Fruit fly (Drosophila melanogaster) whole organism, wandering third instar larva: ENCODE measurements around the gene CG32388.

Source experiments
- CG9705 ChIP-seq: fragments of 200-800 bp; sonication (Bioruptor generic); optimal IDR thresholded peaks from 2 replicates; lab custom pipeline; 2018; ENCODE audit warnings: missing biosample characterization, mild to moderate bottlenecking, missing genetic modification characterization
- CrebA ChIP-seq: fragments of 200-800 bp; sonication (Bioruptor generic); optimal IDR thresholded peaks from 2 replicates; lab custom pipeline; 2016; ENCODE audit warnings: missing biosample characterization, mild to moderate bottlenecking, missing genetic modification characterization, borderline replicate concordance
- Dfd ChIP-seq: fragments of >200 bp; optimal IDR thresholded peaks from 2 replicates; lab custom pipeline; 2017; ENCODE audit warnings: missing biosample characterization, missing genetic modification characterization
- Dif ChIP-seq: fragments of 200-275, 200-300 bp; sonication (Bioruptor generic); optimal IDR thresholded peaks from 2 replicates; lab custom pipeline; 2018; ENCODE audit warnings: missing biosample characterization, missing genetic modification characterization; ENCODE audit not compliant: partially characterized antibody
- GATAd ChIP-seq: sonication (Bioruptor generic); optimal IDR thresholded peaks from 2 replicates; lab custom pipeline; 2016; ENCODE audit warnings: missing biosample characterization, missing genetic modification characterization
- HLH106 ChIP-seq: fragments of 200-800 bp; optimal IDR thresholded peaks from 3 replicates; lab custom pipeline; 2019; ENCODE audit warnings: missing biosample characterization, mild to moderate bottlenecking, missing genetic modification characterization, moderate library complexity
- Hr78 ChIP-seq: fragments of >200 bp; optimal IDR thresholded peaks from 2 replicates; lab custom pipeline; 2017; ENCODE audit warnings: missing biosample characterization, missing genetic modification characterization
- Jra ChIP-seq: sonication (Bioruptor generic); optimal IDR thresholded peaks from 2 replicates; lab custom pipeline; 2016; ENCODE audit warnings: missing biosample characterization, missing genetic modification characterization
- Mio ChIP-seq: sonication (Bioruptor generic); optimal IDR thresholded peaks from 2 replicates; lab custom pipeline; 2016; ENCODE audit warnings: missing biosample characterization, missing genetic modification characterization
- Myc ChIP-seq: fragments of >200 bp; optimal IDR thresholded peaks from 2 replicates; lab custom pipeline; 2017
- N ChIP-seq: fragments of >200 bp; optimal IDR thresholded peaks from 2 replicates; lab custom pipeline; 2018; ENCODE audit warnings: missing biosample characterization, missing external identifiers, missing genetic modification characterization
- OdsH ChIP-seq: fragments of 200-800 bp; sonication (Bioruptor generic); optimal IDR thresholded peaks from 2 replicates; lab custom pipeline; 2016; ENCODE audit warnings: missing biosample characterization, mild to moderate bottlenecking, missing genetic modification characterization
- Rel ChIP-seq, 2 experiments: fragments of 200-800 bp; sonication (Bioruptor generic) in 1 of 2; optimal IDR thresholded peaks; 2 replicates in 1 of 2; 3 replicates in 1 of 2; lab custom pipeline; 2016 to 2019; ENCODE audit warnings: mild to moderate bottlenecking in 2 of 2, missing biosample characterization in 2 of 2, missing genetic modification characterization in 2 of 2, moderate library complexity in 1 of 2
- Sp1 ChIP-seq: fragments of 200-800 bp; sonication (Bioruptor generic); optimal IDR thresholded peaks from 3 replicates; lab custom pipeline; 2019; ENCODE audit warnings: missing biosample characterization, mild to moderate bottlenecking, missing genetic modification characterization, moderate library complexity
- Vsx2 ChIP-seq: fragments of 200-300, 225-300 bp; sonication (Bioruptor generic); optimal IDR thresholded peaks from 2 replicates; lab custom pipeline; 2018; ENCODE audit warnings: missing biosample characterization, missing genetic modification characterization; ENCODE audit not compliant: partially characterized antibody
- br ChIP-seq: fragments of 200-800 bp; sonication (Bioruptor generic); optimal IDR thresholded peaks from 2 replicates; lab custom pipeline; 2016; ENCODE audit warnings: missing biosample characterization, missing genetic modification characterization
- brk ChIP-seq: fragments of 200-800 bp; sonication (Bioruptor generic); optimal IDR thresholded peaks from 2 replicates; lab custom pipeline; 2016; ENCODE audit warnings: missing biosample characterization, mild to moderate bottlenecking, missing genetic modification characterization
- dmrt93B ChIP-seq: fragments of 200-800 bp; sonication (Bioruptor generic); optimal IDR thresholded peaks from 2 replicates; lab custom pipeline; 2018; ENCODE audit warnings: missing biosample characterization, mild to moderate bottlenecking, missing genetic modification characterization
- dsf ChIP-seq: sonication (Bioruptor generic); optimal IDR thresholded peaks from 2 replicates; lab custom pipeline; 2016; ENCODE audit warnings: missing biosample characterization, missing genetic modification characterization, borderline replicate concordance
- ey ChIP-seq: fragments of 200-800 bp; sonication (Bioruptor generic); optimal IDR thresholded peaks from 2 replicates; lab custom pipeline; 2016; ENCODE audit warnings: missing biosample characterization, missing genetic modification characterization
- foxo ChIP-seq, 2 experiments: fragments of 200-800 bp; sonication (Bioruptor generic); optimal IDR thresholded peaks; 2 replicates in 1 of 2; 3 replicates in 1 of 2; lab custom pipeline; 2016 to 2017; ENCODE audit warnings: missing biosample characterization in 2 of 2, missing genetic modification characterization in 2 of 2
- fru ChIP-seq: fragments of 200-800 bp; sonication (Bioruptor generic); optimal IDR thresholded peaks from 3 replicates; lab custom pipeline; 2016; ENCODE audit warnings: missing biosample characterization, mild to moderate bottlenecking, missing genetic modification characterization
- h ChIP-seq: fragments of 200-800 bp; sonication (Bioruptor generic); optimal IDR thresholded peaks from 3 replicates; lab custom pipeline; 2016; ENCODE audit warnings: missing biosample characterization, mild to moderate bottlenecking, missing genetic modification characterization
- jim ChIP-seq: fragments of 175-275, 200-325 bp; sonication (Bioruptor generic); optimal IDR thresholded peaks from 2 replicates; lab custom pipeline; 2016; ENCODE audit warnings: missing biosample characterization, mild to moderate bottlenecking, missing genetic modification characterization
- lola ChIP-seq: fragments of >200 bp; optimal IDR thresholded peaks from 2 replicates; lab custom pipeline; 2017; ENCODE audit warnings: missing biosample characterization, missing genetic modification characterization
- pan ChIP-seq: fragments of >200 bp; optimal IDR thresholded peaks from 2 replicates; lab custom pipeline; 2017
- psq ChIP-seq: fragments of 200-800 bp; sonication (Bioruptor generic); optimal IDR thresholded peaks from 3 replicates; lab custom pipeline; 2017; ENCODE audit warnings: missing biosample characterization, mild to moderate bottlenecking, missing genetic modification characterization, moderate library complexity
- rgr ChIP-seq: fragments of 200-800 bp; sonication (Bioruptor generic); optimal IDR thresholded peaks from 3 replicates; lab custom pipeline; 2016; ENCODE audit warnings: missing biosample characterization, mild to moderate bottlenecking, missing genetic modification characterization
- sage ChIP-seq: fragments of 200-800 bp; sonication (Bioruptor generic); optimal IDR thresholded peaks from 2 replicates; lab custom pipeline; 2016; ENCODE audit warnings: missing biosample characterization, mild to moderate bottlenecking, missing genetic modification characterization
- sv ChIP-seq: fragments of 200-800 bp; sonication (Bioruptor generic); optimal IDR thresholded peaks from 3 replicates; lab custom pipeline; 2016; ENCODE audit warnings: missing biosample characterization, missing genetic modification characterization
- tai ChIP-seq: sonication (Bioruptor generic); optimal IDR thresholded peaks from 2 replicates; lab custom pipeline; 2016; ENCODE audit warnings: missing biosample characterization, missing genetic modification characterization
- usp ChIP-seq: fragments of >200 bp; optimal IDR thresholded peaks from 2 replicates; lab custom pipeline; 2017; ENCODE audit warnings: missing biosample characterization, missing genetic modification characterization
- woc ChIP-seq: sonication (Bioruptor generic); optimal IDR thresholded peaks from 2 replicates; lab custom pipeline; 2016; ENCODE audit warnings: missing biosample characterization, mild to moderate bottlenecking, missing genetic modification characterization

Gene CG32388

dm6 chr3L:6975875-6976274 is 8.5 kb downstream of the CG32388 start:
- TF ChIP-seq Hr78 (no peak), CG9705 (no peak), foxo (GFP tag; optimal IDR thresholded peaks at IDR 0.05; lab: Kevin White, UChicago) (no peak), Dfd (GFP tag; lab: Kevin White, UChicago) (no peak), Mio (GFP tag; lab: Kevin White, UChicago) (no peak), br (no peak), CrebA (GFP tag; lab: Kevin White, UChicago) (no peak), brk (no peak), Vsx2 (GFP tag; lab: Kevin White, UChicago) (no peak)

- no peak for TF ChIP-seq tai (GFP tag; lab: Kevin White, UChicago)
- no peak for TF ChIP-seq N
- TF ChIP-seq, all 38 proteins: peak for 0
Observed at dm6 chr3L:6972367-6972766, 12.0 kb downstream of the CG32388 start, which contains the start of gene CG10063. Gene CG10063 (minus strand): TSS chr3L:6972467.

- TF ChIP-seq sv (no peak), dmrt93B (GFP tag; lab: Kevin White, UChicago) (no peak)
Observed at dm6 chr3L:6971298-6971697, 13.1 kb downstream of the CG32388 start.

dm6 chr3L:6968961-6969814 is 15.2 kb downstream of the CG32388 start, which contains the start of the genes Mis12 and CG9953:
Gene Mis12 (minus strand): TSS chr3L:6969048.
Gene CG9953 (plus strand): TSS chr3L:6969658.
- peak; percentile 53 for TF ChIP-seq Sp1 (GFP tag; lab: Kevin White, UChicago)
- TF ChIP-seq woc (GFP tag; lab: Kevin White, UChicago), result peak; percentile 65
- TF ChIP-seq Myc (lab: Kevin White, UChicago), result peak; percentile 96
- TF ChIP-seq Mio (GFP tag; lab: Kevin White, UChicago), result no peak
- TF ChIP-seq fru, result no peak
- peak; percentile 10 for TF ChIP-seq dmrt93B (GFP tag; lab: Kevin White, UChicago)
- TF ChIP-seq OdsH (GFP tag; lab: Kevin White, UChicago), result peak; percentile 39
- no peak for TF ChIP-seq Hr78
- peak in 1 of 2 experiments; percentile 44 for TF ChIP-seq foxo (GFP tag; optimal IDR thresholded peaks at IDR 0.05; lab: Kevin White, UChicago)
- TF ChIP-seq h (GFP tag; lab: Kevin White, UChicago), result peak; percentile 6
- peak; percentile 15 for TF ChIP-seq sv
- TF ChIP-seq rgr (GFP tag; lab: Kevin White, UChicago), result peak; percentile 40
- peak; percentile 40 for TF ChIP-seq HLH106 (tag; lab: Kevin White, UChicago)
- TF ChIP-seq psq (GFP tag; lab: Kevin White, UChicago), result peak; percentile 74
- peak; percentile 22 for TF ChIP-seq ey (GFP tag; lab: Kevin White, UChicago)
- TF ChIP-seq, all 38 proteins: peak for 12

- no peak for TF ChIP-seq psq (GFP tag; lab: Kevin White, UChicago)
- TF ChIP-seq N, result no peak
- no peak for TF ChIP-seq Vsx2 (GFP tag; lab: Kevin White, UChicago)
- TF ChIP-seq fru, result no peak
- TF ChIP-seq, all 38 proteins: peak for 0
Observed at dm6 chr3L:6967797-6968196, 16.6 kb downstream of the CG32388 start, which contains the start of gene CG10064. Gene CG10064 (minus strand): TSS chr3L:6967897.

dm6 chr3L:6964488-6965152 is 19.8 kb downstream of the CG32388 start, which contains the start of gene sgl:
Gene sgl (minus strand): TSS chr3L:6964758.
- TF ChIP-seq tai (GFP tag; lab: Kevin White, UChicago), result no peak
- no peak for TF ChIP-seq dsf
- peak; percentile 69 for TF ChIP-seq woc (GFP tag; lab: Kevin White, UChicago)
- TF ChIP-seq Jra (GFP tag; lab: Kevin White, UChicago), result peak; percentile 54
- no peak for TF ChIP-seq sv
- no peak for TF ChIP-seq sage (GFP tag; lab: Kevin White, UChicago)
- TF ChIP-seq h (GFP tag; lab: Kevin White, UChicago), result peak; percentile 76
- peak; percentile 63 for TF ChIP-seq Sp1 (GFP tag; lab: Kevin White, UChicago)
- TF ChIP-seq foxo (GFP tag; optimal IDR thresholded peaks at IDR 0.05; lab: Kevin White, UChicago), result peak in 1 of 2 experiments; percentile 23
- TF ChIP-seq ey (GFP tag; lab: Kevin White, UChicago), result no peak
- peak; percentile 75 for TF ChIP-seq jim
- peak; percentile 4 for TF ChIP-seq CG9705
- TF ChIP-seq OdsH (GFP tag; lab: Kevin White, UChicago), result peak; percentile 22
- TF ChIP-seq fru, result peak; percentile 99
- no peak for TF ChIP-seq Dfd (GFP tag; lab: Kevin White, UChicago)
- no peak for TF ChIP-seq HLH106 (tag; lab: Kevin White, UChicago)
- no peak for TF ChIP-seq pan (lab: Kevin White, UChicago)
- TF ChIP-seq Dif (GFP tag; lab: Kevin White, UChicago), result peak; percentile 26
- TF ChIP-seq Mio (GFP tag; lab: Kevin White, UChicago), result no peak
- TF ChIP-seq CrebA (GFP tag; lab: Kevin White, UChicago), result no peak
- TF ChIP-seq Hr78, result no peak
- TF ChIP-seq br, result peak; percentile 59
- TF ChIP-seq lola (GFP tag; lab: Kevin White, UChicago), result no peak
- TF ChIP-seq rgr (GFP tag; lab: Kevin White, UChicago), result peak; percentile 40
- no peak for TF ChIP-seq Rel (GFP tag; optimal IDR thresholded peaks at IDR 0.05; lab: Kevin White, UChicago)
- no peak for TF ChIP-seq Rel (tag; optimal IDR thresholded peaks at IDR 0.05; lab: Kevin White, UChicago)
- TF ChIP-seq usp (GFP tag; lab: Kevin White, UChicago), result no peak
- TF ChIP-seq psq (GFP tag; lab: Kevin White, UChicago), result peak; percentile 100
- TF ChIP-seq GATAd (GFP tag; lab: Kevin White, UChicago), result no peak
